Worm (Caenorhabditis elegans) whole organism, L1 larva: ENCODE measurements around the gene sra-32.

ENCODE experiments used
- C04F5.9 ChIP-seq: sonication (generic microtip); optimal IDR thresholded peaks from 2 replicates; lab custom pipeline; 2016; ENCODE audit warnings: missing genetic modification characterization, missing compliant biosample characterization
- C34B4.2 ChIP-seq: sonication (generic microtip); optimal IDR thresholded peaks from 2 replicates; lab custom pipeline; 2017; ENCODE audit warnings: mild to moderate bottlenecking, missing genetic modification characterization, missing compliant biosample characterization
- Y116A8C.19 ChIP-seq: sonication (generic microtip); optimal IDR thresholded peaks from 2 replicates; lab custom pipeline; 2016; ENCODE audit warnings: missing compliant biosample characterization, missing genetic modification characterization, borderline replicate concordance
- aha-1 ChIP-seq: fragments of 150-350 bp; optimal IDR thresholded peaks from 2 replicates; lab custom pipeline; 2014; ENCODE audit warnings: missing biosample characterization, missing genetic modification characterization
- alr-1 ChIP-seq: fragments of 200-800 bp; sonication (Bioruptor generic); optimal IDR thresholded peaks from 2 replicates; lab custom pipeline; 2018; ENCODE audit warnings: borderline replicate concordance, mild to moderate bottlenecking, missing genetic modification characterization, missing compliant biosample characterization
- ces-1 ChIP-seq: fragments of 150-350 bp; optimal IDR thresholded peaks from 2 replicates; lab custom pipeline; 2014; ENCODE audit warnings: missing biosample characterization, missing genetic modification reagents, missing genetic modification characterization
- dsc-1 ChIP-seq: sonication (generic microtip); optimal IDR thresholded peaks from 2 replicates; lab custom pipeline; 2016; ENCODE audit warnings: mild to moderate bottlenecking, missing genetic modification characterization, missing compliant biosample characterization
- efl-1 ChIP-seq, 4 experiments: fragments of 150-350 bp; optimal IDR thresholded peaks in 3 of 4; peaks in 1 of 4; 1 replicate in 1 of 4; 2 replicates in 3 of 4; lab custom pipeline; 2014; ENCODE audit warnings: missing biosample characterization in 2 of 4, missing genetic modification characterization in 2 of 4, missing genetic modification reagents in 2 of 4
- efl-3 ChIP-seq: fragments of 200-800 bp; sonication (Bioruptor generic); optimal IDR thresholded peaks from 2 replicates; lab custom pipeline; 2018; ENCODE audit warnings: mild to moderate bottlenecking, missing genetic modification characterization, missing compliant biosample characterization
- elt-2 ChIP-seq: sonication (generic microtip); optimal IDR thresholded peaks from 2 replicates; lab custom pipeline; 2016; ENCODE audit warnings: missing genetic modification characterization, mild to moderate bottlenecking, inconsistent platforms, missing compliant biosample characterization, missing genetic modification reagents
- hlh-4 ChIP-seq: sonication (generic microtip); optimal IDR thresholded peaks from 2 replicates; lab custom pipeline; 2016; ENCODE audit warnings: mild to moderate bottlenecking, missing genetic modification characterization, missing compliant biosample characterization
- hpl-2 ChIP-seq: fragments of 150-350 bp; optimal IDR thresholded peaks from 2 replicates; lab custom pipeline; 2014; ENCODE audit warnings: missing biosample characterization, missing genetic modification reagents, missing genetic modification characterization
- jun-1 ChIP-seq: fragments of 150-350 bp; optimal IDR thresholded peaks from 2 replicates; lab custom pipeline; 2014; ENCODE audit warnings: missing biosample characterization, missing genetic modification reagents, missing genetic modification characterization
- lin-14 ChIP-seq: fragments of 200-800 bp; sonication (Bioruptor generic); optimal IDR thresholded peaks from 2 replicates; lab custom pipeline; 2018; ENCODE audit warnings: mild to moderate bottlenecking, missing genetic modification characterization, moderate library complexity, missing compliant biosample characterization
- lin-15B ChIP-seq: fragments of 150-350 bp; sonication (generic microtip); optimal IDR thresholded peaks from 3 replicates; lab custom pipeline; 2014; ENCODE audit warnings: missing biosample characterization, missing genetic modification characterization
- lir-3 ChIP-seq: sonication (generic microtip); optimal IDR thresholded peaks from 2 replicates; lab custom pipeline; 2016; ENCODE audit warnings: mild to moderate bottlenecking, missing genetic modification characterization, moderate library complexity, missing compliant biosample characterization; ENCODE audit not compliant: poor library complexity
- lsy-2 ChIP-seq, 2 experiments: fragments of 150-350 bp; optimal IDR thresholded peaks; 2 replicates each; lab custom pipeline; 2014; ENCODE audit warnings: missing biosample characterization in 2 of 2, missing genetic modification characterization in 2 of 2
- mab-9 ChIP-seq: fragments of 200-800 bp; sonication (Bioruptor generic); IDR thresholded peaks from 2 replicates; pipeline ENCODE4 v1.3.6; 2022; ENCODE audit warnings: missing genetic modification reagents, missing genetic modification characterization, missing compliant biosample characterization
- mef-2 ChIP-seq: fragments of 150-350 bp; optimal IDR thresholded peaks from 2 replicates; lab custom pipeline; 2014; ENCODE audit warnings: missing biosample characterization, missing genetic modification characterization
- mep-1 ChIP-seq: fragments of 150-350 bp; optimal IDR thresholded peaks from 2 replicates; lab custom pipeline; 2014; ENCODE audit warnings: missing biosample characterization, missing genetic modification characterization
- nhr-11 ChIP-seq: fragments of 150-350 bp; optimal IDR thresholded peaks from 2 replicates; lab custom pipeline; 2014; ENCODE audit warnings: missing biosample characterization, missing genetic modification characterization
- nhr-19 ChIP-seq: fragments of 200-800 bp; sonication (Bioruptor generic); conservative IDR thresholded peaks from 2 replicates; pipeline ENCODE4 v1.3.6; 2022; ENCODE audit warnings: missing genetic modification characterization, missing compliant biosample characterization
- nhr-20 ChIP-seq: sonication (generic microtip); optimal IDR thresholded peaks from 2 replicates; lab custom pipeline; 2016; ENCODE audit warnings: mild to moderate bottlenecking, missing genetic modification characterization, missing compliant biosample characterization
- nhr-47 ChIP-seq: sonication (generic microtip); optimal IDR thresholded peaks from 2 replicates; lab custom pipeline; 2016; ENCODE audit warnings: mild to moderate bottlenecking, missing genetic modification characterization, moderate library complexity, missing compliant biosample characterization
- nhr-77 ChIP-seq: fragments of 150-350 bp; optimal IDR thresholded peaks from 2 replicates; lab custom pipeline; 2014; ENCODE audit warnings: missing biosample characterization, missing genetic modification characterization
- nhr-84 ChIP-seq: sonication (generic microtip); optimal IDR thresholded peaks from 2 replicates; lab custom pipeline; 2017; ENCODE audit warnings: missing biosample characterization, missing genetic modification characterization
- nhr-85 ChIP-seq: sonication (generic microtip); peaks from one replicate; lab custom pipeline; 2016; ENCODE audit warnings: missing genetic modification characterization, inconsistent platforms, missing compliant biosample characterization
- pag-3 ChIP-seq: sonication (generic microtip); optimal IDR thresholded peaks from 2 replicates; lab custom pipeline; 2017; ENCODE audit warnings: missing genetic modification characterization, mild to moderate bottlenecking, missing compliant biosample characterization, antibody characterized with exemption, borderline replicate concordance; ENCODE audit not compliant: insufficient read depth
- rnt-1 ChIP-seq: sonication (generic microtip); optimal IDR thresholded peaks from 2 replicates; lab custom pipeline; 2016; ENCODE audit warnings: mild to moderate bottlenecking, missing genetic modification characterization, moderate library complexity, missing compliant biosample characterization
- sox-4 ChIP-seq: sonication (generic microtip); optimal IDR thresholded peaks from 2 replicates; lab custom pipeline; 2016; ENCODE audit warnings: missing genetic modification characterization, missing compliant biosample characterization
- sptf-1 ChIP-seq: fragments of 150-350 bp; optimal IDR thresholded peaks from 2 replicates; lab custom pipeline; 2014; ENCODE audit warnings: missing biosample characterization, missing genetic modification characterization
- sup-37 ChIP-seq: fragments of 200-800 bp; sonication (Bioruptor generic); optimal IDR thresholded peaks from 2 replicates; lab custom pipeline; 2018; ENCODE audit warnings: mild to moderate bottlenecking, missing genetic modification characterization, missing compliant biosample characterization
- tlp-1 ChIP-seq: fragments of 150-350 bp; optimal IDR thresholded peaks from 2 replicates; lab custom pipeline; 2014; ENCODE audit warnings: missing biosample characterization, missing genetic modification characterization
- unc-62 ChIP-seq: fragments of 150-350 bp; optimal IDR thresholded peaks from 2 replicates; lab custom pipeline; 2014; ENCODE audit warnings: missing biosample characterization, missing genetic modification reagents, missing genetic modification characterization
- zip-4 ChIP-seq: fragments of 200-800 bp; sonication (Bioruptor generic); optimal IDR thresholded peaks from 2 replicates; lab custom pipeline; 2018; ENCODE audit warnings: mild to moderate bottlenecking, missing genetic modification characterization, moderate library complexity, missing compliant biosample characterization
- ztf-11 ChIP-seq, 2 experiments: sonication (generic microtip); optimal IDR thresholded peaks; 2 replicates each; lab custom pipeline; 2016 to 2017; ENCODE audit warnings: missing genetic modification characterization in 2 of 2, missing biosample characterization in 1 of 2, missing compliant biosample characterization in 1 of 2

The sra-32 gene

DNA sequence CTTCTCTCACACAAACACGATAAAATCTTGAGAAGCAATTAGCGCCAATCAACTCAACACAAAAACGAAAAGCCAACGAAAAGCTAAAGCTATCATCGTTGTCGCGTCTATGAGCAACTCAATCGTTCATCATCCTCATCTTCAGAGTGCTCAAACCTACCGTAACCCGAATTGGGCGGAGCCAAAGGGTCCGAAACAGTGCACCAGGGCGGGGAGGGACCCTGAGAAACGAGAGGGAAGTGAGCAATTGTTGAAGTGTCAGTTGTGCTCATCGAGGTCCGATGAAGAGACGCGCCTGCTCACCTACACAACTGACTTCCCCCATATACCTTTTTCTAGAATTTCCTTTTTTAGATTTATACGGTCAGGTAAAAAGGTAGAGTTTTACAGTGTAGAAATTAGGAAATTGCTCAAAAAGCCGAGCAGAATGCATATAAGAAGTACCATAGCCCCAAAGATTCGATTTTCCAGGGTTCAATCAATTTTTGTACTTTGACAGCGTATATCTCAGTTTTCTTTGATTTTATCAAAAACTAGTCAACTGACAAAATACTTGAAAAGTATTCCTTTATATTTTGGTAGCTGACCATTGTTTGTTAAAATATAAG, 13.4 kb downstream of the sra-32 start, which contains the start of gene hlh-1 (continued):
- TF ChIP-seq nhr-20 (tag; lab: Kevin White, UChicago) (peak; percentile 21), elt-2 (tag; lab: Kevin White, UChicago) (no peak), C34B4.2 (tag; lab: Kevin White, UChicago) (no peak), hpl-2 (GFP tag; lab: Kevin White, UChicago) (no peak), C04F5.9 (no peak), ces-1 (no peak), tlp-1 (tag; lab: Kevin White, UChicago) (no peak), efl-1 (optimal IDR thresholded peaks at IDR 0.05; lab: Kevin White, UChicago) (peak; percentile 16 to 18), efl-1 (GFP tag; optimal IDR thresholded peaks at IDR 0.05 in 1 of 2; lab: Kevin White, UChicago) (no peak), alr-1 (tag; lab: Kevin White, UChicago) (no peak), mab-9 (GFP tag; lab: Robert Waterston, UW) (no peak), lir-3 (tag; lab: Kevin White, UChicago) (no peak), nhr-47 (no peak), sptf-1 (tag; lab: Kevin White, UChicago) (no peak), lin-15B (tag; lab: Kevin White, UChicago) (no peak), lin-14 (peak; percentile 72), lsy-2 (tag; optimal IDR thresholded peaks at IDR 0.05; lab: Kevin White, UChicago) (peak; percentile 77 to 94), nhr-19 (GFP tag; lab: Robert Waterston, UW) (peak; percentile 57), mep-1 (no peak), sox-4 (tag; lab: Kevin White, UChicago) (no peak)

DNA sequence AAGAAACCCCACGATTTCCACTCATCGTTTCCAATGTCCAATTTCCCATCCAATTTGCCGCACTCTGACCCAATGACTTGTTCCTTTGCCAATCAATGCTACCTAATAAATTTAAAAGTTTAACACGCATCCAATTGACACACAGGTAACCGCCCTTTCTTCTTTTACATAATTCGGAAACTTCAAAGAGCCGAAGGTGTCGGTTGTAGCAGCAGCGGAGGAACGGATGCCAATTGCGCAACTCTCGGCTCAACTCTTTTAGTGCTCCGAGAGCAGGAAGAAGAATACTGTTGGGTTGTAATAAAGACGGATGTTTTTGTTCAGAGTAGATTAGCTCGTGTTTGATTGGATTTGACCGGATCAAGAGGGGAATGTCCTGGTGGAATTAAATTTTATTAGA, 14.5 kb downstream of the sra-32 start:
- TF ChIP-seq zip-4 (GFP tag; lab: Kevin White, UChicago) (no peak), aha-1 (tag; lab: Kevin White, UChicago) (no peak), nhr-11 (no peak), sup-37 (no peak), dsc-1 (tag; lab: Kevin White, UChicago) (no peak), nhr-77 (tag; lab: Kevin White, UChicago) (no peak), jun-1 (tag; lab: Kevin White, UChicago) (no peak), sox-4 (tag; lab: Kevin White, UChicago) (no peak), unc-62 (no peak), alr-1 (tag; lab: Kevin White, UChicago) (no peak), ztf-11 (tag; optimal IDR thresholded peaks at IDR 0.05; lab: Kevin White, UChicago) (no peak)

DNA sequence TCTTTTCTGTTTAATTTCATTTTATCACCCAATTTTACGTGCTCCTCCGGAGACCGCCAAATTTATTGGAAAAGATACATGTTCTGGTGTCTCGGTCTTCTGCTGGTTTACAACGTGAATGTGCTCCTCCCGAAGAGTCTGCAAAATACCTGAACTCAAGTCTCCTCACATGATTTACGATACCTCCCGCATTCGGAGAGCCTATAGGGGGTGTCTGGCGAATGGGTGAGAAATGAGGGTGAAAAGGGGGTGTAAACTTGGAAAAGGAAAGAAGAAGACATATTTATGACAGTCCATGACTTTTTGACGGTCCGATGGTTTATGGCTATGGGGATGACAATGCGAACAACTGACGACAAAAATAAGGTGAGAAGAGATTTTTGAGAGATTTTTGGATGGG, 15.5 kb downstream of the sra-32 start:
- TF ChIP-seq lir-3 (tag; lab: Kevin White, UChicago) (no peak), nhr-85 (tag; lab: Kevin White, UChicago) (no peak), efl-3 (GFP tag; lab: Kevin White, UChicago) (no peak), hlh-4 (tag; lab: Kevin White, UChicago) (no peak), lin-14 (peak; percentile 34), pag-3 (tag; lab: Kevin White, UChicago) (no peak), nhr-19 (GFP tag; lab: Robert Waterston, UW) (no peak), sup-37 (no peak), C34B4.2 (tag; lab: Kevin White, UChicago) (no peak), nhr-84 (tag; lab: Kevin White, UChicago) (no peak), Y116A8C.19 (no peak), rnt-1 (tag; lab: Kevin White, UChicago) (peak; percentile 17), mef-2 (tag; lab: Kevin White, UChicago) (no peak), efl-1 (optimal IDR thresholded peaks at IDR 0.05; lab: Kevin White, UChicago) (no peak), efl-1 (GFP tag; optimal IDR thresholded peaks at IDR 0.05 in 1 of 2; lab: Kevin White, UChicago) (peak in 1 of 2 experiments; percentile 63), sox-4 (tag; lab: Kevin White, UChicago) (no peak)
